Fruit fly (Drosophila melanogaster) whole organism, embryonic: ENCODE measurements around the gene Pp4-19C.

Source experiments
- Aef1 ChIP-seq: fragments of 200-800 bp; sonication (Bioruptor generic); IDR thresholded peaks from 3 replicates; pipeline ENCODE4 v1.3.6; 2022; ENCODE audit warnings: missing biosample characterization, missing genetic modification characterization
- C15 ChIP-seq: fragments of 200-800 bp; sonication (Bioruptor generic); IDR thresholded peaks from 3 replicates; pipeline ENCODE4 v1.3.6; 2022; ENCODE audit warnings: missing biosample characterization, missing genetic modification characterization
- CG10209 ChIP-seq: fragments of 200-800 bp; sonication (Bioruptor generic); optimal IDR thresholded peaks from 3 replicates; lab custom pipeline; 2017; ENCODE audit warnings: missing biosample characterization, mild to moderate bottlenecking, missing genetic modification characterization, missing genetic modification reagents
- CG10431 ChIP-seq: fragments of 200-800 bp; sonication (Bioruptor generic); optimal IDR thresholded peaks from 3 replicates; lab custom pipeline; 2018; ENCODE audit warnings: missing biosample characterization, mild to moderate bottlenecking, missing genetic modification characterization
- CG10565 ChIP-seq: fragments of 200-800 bp; sonication (Bioruptor generic); optimal IDR thresholded peaks from 3 replicates; lab custom pipeline; 2016; ENCODE audit warnings: missing biosample characterization, mild to moderate bottlenecking, missing genetic modification characterization
- CG11504 ChIP-seq: fragments of 200-800 bp; sonication (Bioruptor generic); optimal IDR thresholded peaks from 3 replicates; lab custom pipeline; 2019; ENCODE audit warnings: missing biosample characterization, mild to moderate bottlenecking, missing genetic modification characterization, moderate library complexity
- CG12071 ChIP-seq: fragments of 200-800 bp; sonication (Bioruptor generic); optimal IDR thresholded peaks from 3 replicates; lab custom pipeline; 2018; ENCODE audit warnings: missing biosample characterization, mild to moderate bottlenecking, missing genetic modification characterization
- CG12299 ChIP-seq: fragments of 200-800 bp; sonication (Bioruptor generic); optimal IDR thresholded peaks from 2 replicates; lab custom pipeline; 2018; ENCODE audit warnings: missing biosample characterization, mild to moderate bottlenecking, missing genetic modification characterization
- CG13894 ChIP-seq: fragments of 200-800 bp; sonication (Bioruptor generic); optimal IDR thresholded peaks from 3 replicates; lab custom pipeline; 2018; ENCODE audit warnings: missing biosample characterization, mild to moderate bottlenecking, missing genetic modification characterization, moderate library complexity
- CG15073 ChIP-seq: fragments of 200-800 bp; sonication (Bioruptor generic); optimal IDR thresholded peaks from 2 replicates; lab custom pipeline; 2016; ENCODE audit warnings: missing biosample characterization, missing genetic modification characterization
- CG15269 ChIP-seq: fragments of 200-800 bp; sonication (Bioruptor generic); optimal IDR thresholded peaks from 2 replicates; lab custom pipeline; 2018; ENCODE audit warnings: missing biosample characterization, mild to moderate bottlenecking, missing genetic modification characterization, moderate library complexity
- CG16815 ChIP-seq: fragments of 200-800 bp; sonication (Bioruptor generic); optimal IDR thresholded peaks from 3 replicates; lab custom pipeline; 2017; ENCODE audit warnings: missing biosample characterization, mild to moderate bottlenecking, missing genetic modification characterization
- CG3163 ChIP-seq: fragments of 200-800 bp; sonication (Bioruptor generic); optimal IDR thresholded peaks from 3 replicates; lab custom pipeline; 2016; ENCODE audit warnings: missing biosample characterization, missing genetic modification characterization
- CG32532 ChIP-seq: fragments of 200-800 bp; sonication (Bioruptor generic); IDR thresholded peaks from 2 replicates; pipeline ENCODE4 v1.3.6; 2022; ENCODE audit warnings: missing biosample characterization, missing genetic modification characterization
- CG3847 ChIP-seq: fragments of 200-800 bp; sonication (Bioruptor generic); IDR thresholded peaks from 2 replicates; pipeline ENCODE4 v1.3.6; 2022; ENCODE audit warnings: missing biosample characterization, missing genetic modification characterization
- CG4707 ChIP-seq: fragments of 200-800 bp; sonication (Bioruptor generic); optimal IDR thresholded peaks from 2 replicates; lab custom pipeline; 2018; ENCODE audit warnings: missing biosample characterization, mild to moderate bottlenecking, missing genetic modification characterization, moderate library complexity
- CG4854 ChIP-seq: fragments of 200-800 bp; sonication (Bioruptor generic); optimal IDR thresholded peaks from 2 replicates; lab custom pipeline; 2016; ENCODE audit warnings: missing biosample characterization, missing genetic modification characterization, inconsistent platforms
- CG6791 ChIP-seq: fragments of 200-800 bp; sonication (Bioruptor generic); IDR thresholded peaks from 3 replicates; pipeline ENCODE4 v1.3.6; 2022; ENCODE audit warnings: missing biosample characterization, missing genetic modification characterization; ENCODE audit not compliant: partially characterized antibody
- CG7556 ChIP-seq: fragments of 200-800 bp; sonication (Bioruptor generic); optimal IDR thresholded peaks from 2 replicates; lab custom pipeline; 2017; ENCODE audit warnings: missing biosample characterization, mild to moderate bottlenecking, missing genetic modification characterization
- CG8944 ChIP-seq: fragments of 200-800 bp; sonication (Bioruptor generic); optimal IDR thresholded peaks from 3 replicates; lab custom pipeline; 2016; ENCODE audit warnings: missing biosample characterization, missing genetic modification characterization
- CG9437 ChIP-seq: fragments of 200-800 bp; sonication (Bioruptor generic); optimal IDR thresholded peaks from 2 replicates; lab custom pipeline; 2018; ENCODE audit warnings: missing biosample characterization, mild to moderate bottlenecking, missing genetic modification characterization
- CG9727 ChIP-seq: fragments of 200-800 bp; sonication (Bioruptor generic); optimal IDR thresholded peaks from 3 replicates; lab custom pipeline; 2017; ENCODE audit warnings: missing biosample characterization, mild to moderate bottlenecking, missing genetic modification characterization
- CHES-1-like ChIP-seq: fragments of 200-800 bp; sonication (Bioruptor generic); optimal IDR thresholded peaks from 2 replicates; lab custom pipeline; 2016; ENCODE audit warnings: missing biosample characterization, missing genetic modification characterization
- Camta ChIP-seq: fragments of 200-800 bp; sonication (Bioruptor generic); optimal IDR thresholded peaks from 2 replicates; lab custom pipeline; 2016; ENCODE audit warnings: missing biosample characterization, missing genetic modification characterization
- D19B ChIP-seq: fragments of 200-800 bp; sonication (Bioruptor generic); optimal IDR thresholded peaks from 2 replicates; lab custom pipeline; 2017; ENCODE audit warnings: missing biosample characterization, mild to moderate bottlenecking, missing genetic modification characterization
- Deaf1 ChIP-seq: fragments of 200-800 bp; optimal IDR thresholded peaks from 3 replicates; lab custom pipeline; 2019; ENCODE audit warnings: missing biosample characterization, mild to moderate bottlenecking, missing genetic modification characterization, moderate library complexity
- Dll ChIP-seq: fragments of 200-800 bp; sonication (Bioruptor generic); IDR thresholded peaks from 4 replicates; pipeline ENCODE4 v1.3.6; 2022; ENCODE audit warnings: missing biosample characterization, missing genetic modification characterization; ENCODE audit not compliant: partially characterized antibody
- Fer3 ChIP-seq: fragments of 200-800 bp; sonication (Bioruptor generic); optimal IDR thresholded peaks from 2 replicates; lab custom pipeline; 2018; ENCODE audit warnings: missing biosample characterization, mild to moderate bottlenecking, missing genetic modification characterization, moderate library complexity
- HHEX ChIP-seq: fragments of 200-800 bp; sonication (Bioruptor generic); optimal IDR thresholded peaks from 3 replicates; lab custom pipeline; 2017; ENCODE audit warnings: missing biosample characterization, mild to moderate bottlenecking, missing genetic modification characterization, missing genetic modification reagents
- Hand ChIP-seq: fragments of 200-800 bp; sonication (Bioruptor generic); optimal IDR thresholded peaks from 2 replicates; lab custom pipeline; 2017; ENCODE audit warnings: mild to moderate bottlenecking, missing biosample characterization, missing genetic modification reagents, missing genetic modification characterization
- Hr39 ChIP-seq: fragments of >200 bp; optimal IDR thresholded peaks from 2 replicates; lab custom pipeline; 2017
- MBD-R2 ChIP-seq: fragments of 200-800 bp; sonication (Bioruptor generic); IDR thresholded peaks from 2 replicates; pipeline ENCODE4 v1.3.6; 2022; ENCODE audit warnings: missing biosample characterization, missing genetic modification characterization
- NFAT ChIP-seq: fragments of 200-800 bp; sonication (Bioruptor generic); IDR thresholded peaks from 2 replicates; pipeline ENCODE4 v1.3.6; 2022; ENCODE audit warnings: missing biosample characterization, missing genetic modification characterization
- Oli ChIP-seq: fragments of 200-800 bp; sonication (Bioruptor generic); optimal IDR thresholded peaks from 2 replicates; lab custom pipeline; 2018; ENCODE audit warnings: missing biosample characterization, mild to moderate bottlenecking, missing genetic modification characterization, moderate library complexity
- PHDP ChIP-seq: fragments of 200-800 bp; sonication (Bioruptor generic); optimal IDR thresholded peaks from 3 replicates; lab custom pipeline; 2018; ENCODE audit warnings: missing biosample characterization, mild to moderate bottlenecking, missing genetic modification characterization, moderate library complexity
- Sox100B ChIP-seq: fragments of 200-800 bp; sonication (Bioruptor generic); optimal IDR thresholded peaks from 3 replicates; lab custom pipeline; 2018; ENCODE audit warnings: missing biosample characterization, mild to moderate bottlenecking, missing genetic modification characterization
- ase ChIP-seq: fragments of 200-800 bp; sonication (Bioruptor generic); IDR thresholded peaks from 3 replicates; pipeline ENCODE4 v1.3.6; 2022; ENCODE audit warnings: missing biosample characterization, missing genetic modification characterization
- bsh ChIP-seq, 2 experiments: fragments of 200-800 bp; sonication (Bioruptor generic); optimal IDR thresholded peaks; 2 replicates each; lab custom pipeline; 2017 to 2018; ENCODE audit warnings: mild to moderate bottlenecking in 2 of 2, missing biosample characterization in 2 of 2, missing genetic modification characterization in 2 of 2, moderate library complexity in 1 of 2
- caup ChIP-seq: fragments of 200-800 bp; sonication (Bioruptor generic); optimal IDR thresholded peaks from 3 replicates; lab custom pipeline; 2017; ENCODE audit warnings: missing biosample characterization, mild to moderate bottlenecking, missing genetic modification characterization, moderate library complexity; ENCODE audit not compliant: severe bottlenecking
- dysf ChIP-seq: fragments of 200-800 bp; sonication (Bioruptor generic); IDR thresholded peaks from 3 replicates; pipeline ENCODE4 v1.3.6; 2022; ENCODE audit warnings: missing biosample characterization, missing genetic modification characterization
- fd96Cb ChIP-seq: fragments of 200-800 bp; sonication (Bioruptor generic); optimal IDR thresholded peaks from 2 replicates; lab custom pipeline; 2018; ENCODE audit warnings: missing biosample characterization, mild to moderate bottlenecking, missing genetic modification characterization, moderate library complexity
- fru ChIP-seq: fragments of >200 bp; optimal IDR thresholded peaks from 2 replicates; lab custom pipeline; 2017
- lab ChIP-seq: fragments of 200-800 bp; sonication (Bioruptor generic); optimal IDR thresholded peaks from 3 replicates; lab custom pipeline; 2017; ENCODE audit warnings: missing biosample characterization, missing genetic modification characterization, mild to moderate bottlenecking, moderate library complexity, missing genetic modification reagents
- onecut ChIP-seq: fragments of 200-800 bp; sonication (Bioruptor generic); IDR thresholded peaks from 2 replicates; pipeline ENCODE4 v1.3.6; 2022; ENCODE audit warnings: missing biosample characterization, missing genetic modification characterization
- psq ChIP-seq: fragments of 200-800 bp; sonication (Bioruptor generic); optimal IDR thresholded peaks from 2 replicates; lab custom pipeline; 2017; ENCODE audit warnings: missing biosample characterization, missing genetic modification characterization
- rib ChIP-seq: fragments of 200-800 bp; sonication (Bioruptor generic); IDR thresholded peaks from 2 replicates; pipeline ENCODE4 v1.3.6; 2022; ENCODE audit warnings: missing biosample characterization, missing genetic modification characterization
- slp2 ChIP-seq: fragments of 200-800 bp; sonication (Bioruptor generic); optimal IDR thresholded peaks from 2 replicates; lab custom pipeline; 2016; ENCODE audit warnings: missing biosample characterization, missing genetic modification characterization
- tin ChIP-seq: fragments of 200-800 bp; sonication (Bioruptor generic); optimal IDR thresholded peaks from 3 replicates; lab custom pipeline; 2016; ENCODE audit warnings: missing biosample characterization, missing genetic modification characterization
- tup ChIP-seq: fragments of 200-800 bp; sonication (Bioruptor generic); optimal IDR thresholded peaks from 2 replicates; lab custom pipeline; 2016; ENCODE audit warnings: missing biosample characterization, mild to moderate bottlenecking, missing genetic modification characterization, moderate library complexity
- z ChIP-seq: fragments of 200-800 bp; sonication (Bioruptor generic); IDR thresholded peaks from 3 replicates; pipeline ENCODE4 v1.3.6; 2022; ENCODE audit warnings: missing biosample characterization, missing genetic modification characterization

Pp4-19C gene

dm6 chrX:20447865-20448584, 24.2 kb upstream of the Pp4-19C start (continued):
- TF ChIP-seq CG6791 (GFP tag; lab: Robert Waterston, UW): no peak
- no peak for TF ChIP-seq CG9437 (GFP tag; lab: Kevin White, UChicago)
- TF ChIP-seq CG3163 (GFP tag; lab: Kevin White, UChicago): no peak
- TF ChIP-seq CG8944: no peak
- TF ChIP-seq CG12071 (GFP tag; lab: Kevin White, UChicago): no peak
- TF ChIP-seq CG4707 (GFP tag; lab: Kevin White, UChicago): no peak
- TF ChIP-seq Dll: no peak
- no peak for TF ChIP-seq D19B
- 0 out of 3 replicates have a peak, but pooled peaks have one; percentile 12 for TF ChIP-seq dysf (GFP tag; lab: Robert Waterston, UW)
- no peak for TF ChIP-seq lab (GFP tag; lab: Kevin White, UChicago)
- TF ChIP-seq fd96Cb (tag; lab: Kevin White, UChicago): no peak
- no peak for TF ChIP-seq Sox100B (GFP tag; lab: Kevin White, UChicago)
- no peak for TF ChIP-seq CG15073 (GFP tag; lab: Kevin White, UChicago)
- TF ChIP-seq Fer3: no peak
- peak; percentile 41 for TF ChIP-seq CG13894 (tag; lab: Kevin White, UChicago)
- no peak for TF ChIP-seq MBD-R2 (GFP tag; lab: Robert Waterston, UW)
- no peak for TF ChIP-seq CG4854 (GFP tag; lab: Kevin White, UChicago)
- peak; percentile 52 for TF ChIP-seq CG7556
- no peak for TF ChIP-seq HHEX (GFP tag; lab: Kevin White, UChicago)
- TF ChIP-seq CG10565: no peak
- no peak for TF ChIP-seq caup (GFP tag; lab: Kevin White, UChicago)
- no peak for TF ChIP-seq slp2 (GFP tag; lab: Kevin White, UChicago)
- TF ChIP-seq tin (GFP tag; lab: Kevin White, UChicago): no peak
- no peak for TF ChIP-seq C15 (GFP tag; lab: Robert Waterston, UW)
- TF ChIP-seq CG15269 (tag; lab: Kevin White, UChicago): peak; percentile 17
- TF ChIP-seq tup (GFP tag; lab: Kevin White, UChicago): no peak
- TF ChIP-seq CG16815 (GFP tag; lab: Kevin White, UChicago): no peak
- no peak for TF ChIP-seq CG9727
- TF ChIP-seq Deaf1: peak; percentile 51
- TF ChIP-seq ase (GFP tag; lab: Robert Waterston, UW): no peak
- no peak for TF ChIP-seq NFAT (GFP tag; lab: Robert Waterston, UW)
- peak; percentile 49 for TF ChIP-seq Hand (GFP tag; lab: Kevin White, UChicago)
- no peak for TF ChIP-seq psq (GFP tag; lab: Kevin White, UChicago)
- no peak for TF ChIP-seq bsh (GFP tag; optimal IDR thresholded peaks at IDR 0.05; lab: Kevin White, UChicago)
- TF ChIP-seq Hr39: no peak
- TF ChIP-seq z (GFP tag; lab: Robert Waterston, UW): no peak
- no peak for TF ChIP-seq CHES-1-like (GFP tag; lab: Kevin White, UChicago)
- TF ChIP-seq Camta (GFP tag; lab: Kevin White, UChicago): no peak
- no peak for TF ChIP-seq CG10209 (GFP tag; lab: Kevin White, UChicago)
- no peak for TF ChIP-seq onecut (GFP tag; lab: Robert Waterston, UW)
- no peak for TF ChIP-seq PHDP (tag; lab: Kevin White, UChicago)
- TF ChIP-seq CG10431 (GFP tag; lab: Kevin White, UChicago): no peak
- no peak for TF ChIP-seq CG12299 (tag; lab: Kevin White, UChicago)
- no peak for TF ChIP-seq Aef1
- TF ChIP-seq CG11504 (tag; lab: Kevin White, UChicago): peak; percentile 14
- no peak for TF ChIP-seq CG3847 (GFP tag; lab: Robert Waterston, UW)
- TF ChIP-seq rib (GFP tag; lab: Robert Waterston, UW): no peak
- TF ChIP-seq fru: no peak
- TF ChIP-seq CG32532 (GFP tag; lab: Robert Waterston, UW): no peak
- peak; percentile 20 for TF ChIP-seq Oli
